Worm (Caenorhabditis elegans) whole organism, L3 larva: ENCODE measurements around the gene endu-2.

Experiments
- aly-2 ChIP-seq: fragments of 150-350 bp; optimal IDR thresholded peaks from 2 replicates; lab custom pipeline; 2014; ENCODE audit warnings: missing biosample characterization, missing genetic modification characterization
- ama-1 ChIP-seq: fragments of 150-350 bp; optimal IDR thresholded peaks from 2 replicates; lab custom pipeline; 2018
- hmg-11 ChIP-seq: sonication (generic microtip); optimal IDR thresholded peaks from 2 replicates; lab custom pipeline; 2016; ENCODE audit warnings: missing genetic modification characterization, missing compliant biosample characterization
- pqm-1 ChIP-seq: fragments of 150-350 bp; optimal IDR thresholded peaks from 2 replicates; lab custom pipeline; 2017; ENCODE audit warnings: missing biosample characterization, missing genetic modification characterization, inconsistent platforms
- unc-39 ChIP-seq: sonication (generic microtip); optimal IDR thresholded peaks from 4 replicates; lab custom pipeline; 2017; ENCODE audit warnings: missing biosample characterization, missing genetic modification characterization

DNA sequence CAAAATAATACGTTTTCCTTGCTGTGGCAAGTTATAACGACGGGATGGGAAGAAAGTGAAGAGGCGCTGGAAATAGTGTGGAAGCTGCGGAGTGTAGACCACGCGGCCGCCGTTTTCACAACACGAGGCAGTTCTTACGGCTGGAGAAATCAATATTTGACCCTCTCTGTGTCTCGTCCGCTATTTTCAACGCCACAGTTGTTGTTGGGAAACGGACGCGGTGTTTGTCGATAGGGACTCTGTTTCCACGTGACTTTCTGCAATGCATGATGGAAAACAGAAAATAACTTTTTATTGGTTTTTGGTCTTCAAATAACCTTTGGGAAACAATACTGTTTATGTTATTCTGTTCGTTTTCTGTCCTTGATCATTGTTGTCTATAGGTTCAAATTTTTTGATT, 10.2 kb upstream of the endu-2 start, which contains the start of gene K02A6.3:
- TF ChIP-seq unc-39 (no peak), pqm-1 (peak; percentile 81), ama-1 (lab: Kevin White, UChicago) (peak; percentile 76), hmg-11 (tag; lab: Kevin White, UChicago) (peak; percentile 85), aly-2 (no peak)
